Worm (Caenorhabditis elegans) whole organism, L2 larva: Measurements from ENCODE around the gene glrx-22.
A peak's percentile ranks its signal among the peaks of the same experiment; 100 is the strongest.

Experiments used
- C34F6.9 ChIP-seq: fragments of 150-350 bp; optimal IDR thresholded peaks from 2 replicates; lab custom pipeline; 2014; ENCODE audit warnings: missing biosample characterization, missing genetic modification characterization
- F13H6.1 ChIP-seq: sonication (generic microtip); optimal IDR thresholded peaks from 2 replicates; lab custom pipeline; 2016; ENCODE audit warnings: missing genetic modification characterization, missing compliant biosample characterization
- R02D3.7 ChIP-seq: fragments of 150-350 bp; optimal IDR thresholded peaks from 2 replicates; lab custom pipeline; 2014; ENCODE audit warnings: missing biosample characterization, missing genetic modification characterization
- Y55F3AM.14 ChIP-seq: fragments of 200-800 bp; sonication (Bioruptor generic); optimal IDR thresholded peaks from 2 replicates; lab custom pipeline; 2018; ENCODE audit warnings: mild to moderate bottlenecking, missing genetic modification characterization, missing compliant biosample characterization
- alr-1 ChIP-seq: fragments of 150-350 bp; optimal IDR thresholded peaks from 2 replicates; lab custom pipeline; 2014; ENCODE audit warnings: missing biosample characterization, missing genetic modification characterization
- aly-2 ChIP-seq: fragments of 150-350 bp; optimal IDR thresholded peaks from 2 replicates; lab custom pipeline; 2014; ENCODE audit warnings: missing biosample characterization, missing genetic modification characterization
- blmp-1 ChIP-seq: sonication (generic microtip); optimal IDR thresholded peaks from 2 replicates; lab custom pipeline; 2017; ENCODE audit warnings: missing genetic modification characterization, mild to moderate bottlenecking, missing compliant biosample characterization, antibody characterized with exemption, moderate library complexity; ENCODE audit not compliant: insufficient read depth
- crh-2 ChIP-seq: sonication (generic microtip); optimal IDR thresholded peaks from 2 replicates; lab custom pipeline; 2017; ENCODE audit warnings: missing biosample characterization, missing genetic modification characterization
- dmd-4 ChIP-seq: sonication (generic microtip); optimal IDR thresholded peaks from 2 replicates; lab custom pipeline; 2017; ENCODE audit warnings: missing biosample characterization, missing genetic modification characterization
- egl-27 ChIP-seq: sonication (generic microtip); optimal IDR thresholded peaks from 3 replicates; lab custom pipeline; 2017; ENCODE audit warnings: missing biosample characterization, missing genetic modification reagents, missing genetic modification characterization
- elt-3 ChIP-seq: sonication (generic microtip); optimal IDR thresholded peaks from 2 replicates; lab custom pipeline; 2017; ENCODE audit warnings: missing biosample characterization, missing genetic modification characterization
- fos-1 ChIP-seq: fragments of 150-350 bp; optimal IDR thresholded peaks from 2 replicates; lab custom pipeline; 2014; ENCODE audit warnings: missing biosample characterization, missing genetic modification characterization
- gmeb-1 ChIP-seq: fragments of 150-350 bp; optimal IDR thresholded peaks from 2 replicates; lab custom pipeline; 2014; ENCODE audit warnings: missing biosample characterization, missing genetic modification characterization
- lin-13 ChIP-seq: fragments of 150-350 bp; optimal IDR thresholded peaks from 2 replicates; lab custom pipeline; 2014; ENCODE audit warnings: missing biosample characterization, missing genetic modification reagents, missing genetic modification characterization
- lin-39 ChIP-seq: fragments of 150-350 bp; optimal IDR thresholded peaks from 2 replicates; lab custom pipeline; 2014; ENCODE audit warnings: missing biosample characterization, missing genetic modification reagents, missing genetic modification characterization
- lsy-2 ChIP-seq, 2 experiments: fragments of 150-350 bp in 1 of 2; sonication (generic microtip) in 1 of 2; optimal IDR thresholded peaks; 2 replicates each; lab custom pipeline; 2014 to 2017; ENCODE audit warnings: missing biosample characterization in 2 of 2, missing genetic modification characterization in 2 of 2
- mab-5 ChIP-seq: fragments of 150-350 bp; optimal IDR thresholded peaks from 2 replicates; lab custom pipeline; 2014; ENCODE audit warnings: missing biosample characterization, missing genetic modification characterization
- mbf-1 ChIP-seq: sonication (generic microtip); optimal IDR thresholded peaks from 2 replicates; lab custom pipeline; 2017; ENCODE audit warnings: missing biosample characterization, missing genetic modification characterization
- mdl-1 ChIP-seq, 2 experiments: fragments of 150-350 bp in 1 of 2; sonication (generic microtip) in 1 of 2; optimal IDR thresholded peaks; 2 replicates each; lab custom pipeline; 2017; ENCODE audit warnings: missing biosample characterization in 2 of 2, missing genetic modification characterization in 2 of 2
- nhr-11 ChIP-seq: fragments of 150-350 bp; optimal IDR thresholded peaks from 2 replicates; lab custom pipeline; 2014; ENCODE audit warnings: missing biosample characterization, missing genetic modification characterization
- nhr-129 ChIP-seq: fragments of 150-350 bp; optimal IDR thresholded peaks from 2 replicates; lab custom pipeline; 2014; ENCODE audit warnings: missing biosample characterization, missing genetic modification characterization
- nhr-21 ChIP-seq: fragments of 150-350 bp; optimal IDR thresholded peaks from 2 replicates; lab custom pipeline; 2014; ENCODE audit warnings: missing biosample characterization, missing genetic modification characterization
- nhr-23 ChIP-seq: fragments of 150-350 bp; optimal IDR thresholded peaks from 2 replicates; lab custom pipeline; 2014; ENCODE audit warnings: missing biosample characterization, missing genetic modification reagents, missing genetic modification characterization
- nhr-237 ChIP-seq: fragments of 150-350 bp; optimal IDR thresholded peaks from 2 replicates; lab custom pipeline; 2014; ENCODE audit warnings: missing biosample characterization, missing genetic modification characterization
- nhr-25 ChIP-seq: fragments of 150-350 bp; sonication (generic microtip); optimal IDR thresholded peaks from 3 replicates; lab custom pipeline; 2014; ENCODE audit warnings: missing biosample characterization, missing genetic modification characterization
- nhr-6 ChIP-seq: fragments of 150-350 bp; optimal IDR thresholded peaks from 2 replicates; lab custom pipeline; 2014; ENCODE audit warnings: missing biosample characterization, missing genetic modification characterization
- nhr-77 ChIP-seq: fragments of 150-350 bp; optimal IDR thresholded peaks from 2 replicates; lab custom pipeline; 2014; ENCODE audit warnings: missing biosample characterization, missing genetic modification characterization
- sem-4 ChIP-seq: fragments of 150-350 bp; optimal IDR thresholded peaks from 2 replicates; lab custom pipeline; 2014; ENCODE audit warnings: missing biosample characterization, missing genetic modification reagents, missing genetic modification characterization
- skn-1 ChIP-seq: sonication (generic microtip); optimal IDR thresholded peaks from 2 replicates; lab custom pipeline; 2017; ENCODE audit warnings: missing biosample characterization, missing genetic modification characterization
- sma-3 ChIP-seq: sonication (generic microtip); optimal IDR thresholded peaks from 2 replicates; lab custom pipeline; 2016; ENCODE audit warnings: missing genetic modification reagents, missing genetic modification characterization, missing compliant biosample characterization
- sma-9 ChIP-seq, 2 experiments: fragments of 150-350 bp in 1 of 2; sonication (generic microtip) in 1 of 2; optimal IDR thresholded peaks; 2 replicates each; lab custom pipeline; 2014 to 2016; ENCODE audit warnings: missing genetic modification characterization in 2 of 2, mild to moderate bottlenecking in 1 of 2, missing biosample characterization in 1 of 2, missing compliant biosample characterization in 1 of 2, missing genetic modification reagents in 1 of 2, moderate library complexity in 1 of 2
- snpc-4 ChIP-seq: fragments of 150-350 bp; optimal IDR thresholded peaks from 2 replicates; lab custom pipeline; 2014; ENCODE audit warnings: missing biosample characterization, missing genetic modification characterization
- unc-62 ChIP-seq: fragments of 150-350 bp; optimal IDR thresholded peaks from 2 replicates; lab custom pipeline; 2014; ENCODE audit warnings: missing biosample characterization, missing genetic modification reagents, missing genetic modification characterization
- ztf-1 ChIP-seq: fragments of 200-800 bp; sonication (Bioruptor generic); conservative IDR thresholded peaks from 2 replicates; pipeline ENCODE4 v1.3.6; 2022; ENCODE audit warnings: missing genetic modification characterization, missing compliant biosample characterization

glrx-22 gene

ce11 chrIV:8175686-8176532 lies 25.1 kb downstream of the glrx-22 start, which contains the start of gene pct-1:
pct-1 (plus strand) TSS chrIV:8176482.
- TF ChIP-seq R02D3.7 (tag; lab: Kevin White, UChicago) (no peak), nhr-11 (tag; lab: Kevin White, UChicago) (no peak), nhr-77 (no peak), Y55F3AM.14 (no peak), nhr-237 (tag; lab: Kevin White, UChicago) (no peak)

ce11 chrIV:8174792-8175191 lies 26.2 kb downstream of the glrx-22 start:
- TF ChIP-seq unc-62 (GFP tag; lab: Kevin White, UChicago) (no peak), gmeb-1 (tag; lab: Kevin White, UChicago) (no peak), snpc-4 (tag; lab: Kevin White, UChicago) (no peak), nhr-6 (tag; lab: Kevin White, UChicago) (no peak), lin-39 (tag; lab: Kevin White, UChicago) (no peak), crh-2 (no peak), nhr-25 (tag; lab: Kevin White, UChicago) (peak; percentile 6), fos-1 (tag; lab: Kevin White, UChicago) (peak; percentile 76), sma-9 (GFP tag; optimal IDR thresholded peaks at IDR 0.05; lab: Kevin White, UChicago) (no peak), sma-9 (tag; optimal IDR thresholded peaks at IDR 0.05; lab: Kevin White, UChicago) (no peak), nhr-23 (no peak), mab-5 (tag; lab: Kevin White, UChicago) (no peak), nhr-129 (tag; lab: Kevin White, UChicago) (no peak), blmp-1 (tag; lab: Kevin White, UChicago) (peak; percentile 23), aly-2 (tag; lab: Kevin White, UChicago) (no peak), alr-1 (tag; lab: Kevin White, UChicago) (no peak), lsy-2 (tag; optimal IDR thresholded peaks at IDR 0.05; lab: Kevin White, UChicago) (no peak), sem-4 (tag; lab: Kevin White, UChicago) (no peak), ztf-1 (no peak), C34F6.9 (tag; lab: Kevin White, UChicago) (no peak), R02D3.7 (tag; lab: Kevin White, UChicago) (no peak)

DNA sequence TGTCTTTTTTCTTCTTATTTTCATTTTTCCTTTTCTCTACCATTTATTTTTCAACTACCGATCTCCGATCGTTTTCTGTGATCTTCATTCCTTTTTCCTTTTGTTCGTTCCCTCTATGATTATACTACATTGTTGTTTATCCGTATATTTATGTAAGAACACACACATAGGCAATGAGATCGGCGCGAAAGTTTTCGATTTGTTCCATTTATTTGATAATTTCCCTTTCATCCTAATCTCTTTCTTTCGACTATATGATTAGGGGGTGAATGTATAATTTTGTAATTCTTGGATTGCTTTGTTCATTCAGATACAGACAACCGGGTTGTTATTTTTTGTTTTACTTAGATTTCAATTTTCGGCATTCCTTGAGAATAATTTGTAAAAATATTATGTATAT lies 27.4 kb downstream of the glrx-22 start:
- TF ChIP-seq nhr-77: no peak
- TF ChIP-seq blmp-1 (tag; lab: Kevin White, UChicago): no peak
- TF ChIP-seq mbf-1: no peak
- TF ChIP-seq lin-13 (GFP tag; lab: Kevin White, UChicago): no peak
- no peak for TF ChIP-seq skn-1
- TF ChIP-seq sma-9 (GFP tag; optimal IDR thresholded peaks at IDR 0.05; lab: Kevin White, UChicago): no peak
- TF ChIP-seq sma-9 (tag; optimal IDR thresholded peaks at IDR 0.05; lab: Kevin White, UChicago): no peak
- no peak for TF ChIP-seq elt-3 (tag; lab: Kevin White, UChicago)
- TF ChIP-seq crh-2: no peak
- no peak for TF ChIP-seq snpc-4 (tag; lab: Kevin White, UChicago)

DNA sequence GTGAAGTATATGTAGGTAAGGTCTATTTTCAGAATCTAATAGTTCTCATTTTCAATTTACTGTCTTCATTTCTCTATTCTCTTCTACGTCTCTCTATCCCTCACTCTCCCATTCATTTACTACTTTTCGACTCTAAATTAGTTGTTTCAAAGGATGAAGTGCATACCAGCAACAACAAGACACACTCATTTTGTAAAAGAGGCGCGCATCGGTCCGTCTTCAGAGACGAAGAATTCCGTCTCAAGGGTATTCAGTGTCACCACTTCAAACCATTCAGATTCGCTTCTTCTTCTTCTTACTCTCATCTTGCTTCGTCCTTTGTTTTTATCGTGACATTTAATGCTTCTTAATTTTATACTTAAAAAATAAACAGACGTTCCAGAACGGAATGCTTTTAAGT lies 29.7 kb downstream of the glrx-22 start:
- TF ChIP-seq dmd-4 (tag; lab: Kevin White, UChicago) (no peak), nhr-25 (tag; lab: Kevin White, UChicago) (peak; percentile 43)

ce11 chrIV:8170264-8170663 lies 30.8 kb downstream of the glrx-22 start:
- TF ChIP-seq sma-9 (GFP tag; optimal IDR thresholded peaks at IDR 0.05; lab: Kevin White, UChicago): peak; percentile 19
- TF ChIP-seq sma-9 (tag; optimal IDR thresholded peaks at IDR 0.05; lab: Kevin White, UChicago): no peak
- TF ChIP-seq mdl-1 (tag; optimal IDR thresholded peaks at IDR 0.05; lab: Kevin White, UChicago): no peak
- TF ChIP-seq nhr-21: peak; percentile 19
- peak; percentile 20 for TF ChIP-seq blmp-1 (tag; lab: Kevin White, UChicago)
- TF ChIP-seq sem-4 (tag; lab: Kevin White, UChicago): peak; percentile 11
- peak; percentile 31 for TF ChIP-seq fos-1 (tag; lab: Kevin White, UChicago)
- peak; percentile 17 for TF ChIP-seq sma-3 (GFP tag; lab: Kevin White, UChicago)
- TF ChIP-seq aly-2 (tag; lab: Kevin White, UChicago): no peak
- TF ChIP-seq F13H6.1 (tag; lab: Kevin White, UChicago): peak; percentile 51
- TF ChIP-seq crh-2: no peak
- TF ChIP-seq egl-27 (tag; lab: Kevin White, UChicago): peak; percentile 33
